Worm (Caenorhabditis elegans) whole organism, mixed stage, embryonic: ENCODE data around the gene T02C1.2.

Source experiments
- M03D4.4 ChIP-seq: sonication (generic microtip); optimal IDR thresholded peaks from 2 replicates; lab custom pipeline; 2017; ENCODE audit warnings: mild to moderate bottlenecking, missing genetic modification characterization, missing compliant biosample characterization
- drap-1 ChIP-seq: fragments of 200-800 bp; sonication (Bioruptor generic); optimal IDR thresholded peaks from 3 replicates; lab custom pipeline; 2018; ENCODE audit warnings: mild to moderate bottlenecking, missing genetic modification characterization, missing compliant biosample characterization
- elt-1 ChIP-seq: sonication (generic microtip); optimal IDR thresholded peaks from 2 replicates; lab custom pipeline; 2017; ENCODE audit warnings: missing genetic modification characterization, mild to moderate bottlenecking, missing compliant biosample characterization, antibody characterized with exemption, moderate library complexity, borderline replicate concordance; ENCODE audit not compliant: insufficient read depth
- lin-32 ChIP-seq: fragments of 200-800 bp; sonication (Bioruptor generic); optimal IDR thresholded peaks from 2 replicates; lab custom pipeline; 2018; ENCODE audit warnings: mild to moderate bottlenecking, missing genetic modification characterization, missing compliant biosample characterization
- nhr-237 ChIP-seq: fragments of 150-350 bp; optimal IDR thresholded peaks from 2 replicates; lab custom pipeline; 2014; ENCODE audit warnings: missing biosample characterization, missing genetic modification characterization
- snpc-4 ChIP-seq: fragments of 150-350 bp; optimal IDR thresholded peaks from 2 replicates; lab custom pipeline; 2014; ENCODE audit warnings: missing biosample characterization, missing genetic modification characterization
- unc-39 ChIP-seq: fragments of 150-350 bp; optimal IDR thresholded peaks from 2 replicates; lab custom pipeline; 2014; ENCODE audit warnings: missing biosample characterization, missing genetic modification characterization

- TF ChIP-seq unc-39 (tag; lab: Kevin White, UChicago) (no peak), drap-1 (GFP tag; lab: Kevin White, UChicago) (no peak), M03D4.4 (tag; lab: Kevin White, UChicago) (no peak), nhr-237 (tag; lab: Kevin White, UChicago) (no peak), elt-1 (no peak), snpc-4 (tag; lab: Kevin White, UChicago) (no peak), lin-32 (GFP tag; lab: Kevin White, UChicago) (no peak)
Measured at ce11 chrIII:9281480-9281879, 30.7 kb downstream of the T02C1.2 start, which contains the start of gene fozi-1.
